Fruit fly (Drosophila melanogaster) whole organism, adult: ENCODE data around the gene r2d2.

Experiments
- CG11617 ChIP-seq: fragments of 200-800 bp; sonication (Bioruptor generic); optimal IDR thresholded peaks from 2 replicates; lab custom pipeline; 2017; ENCODE audit warnings: mild to moderate bottlenecking, missing biosample characterization, missing genetic modification reagents, missing genetic modification characterization
- CG14711 ChIP-seq: fragments of 200-800 bp; sonication (Bioruptor generic); optimal IDR thresholded peaks from 2 replicates; lab custom pipeline; 2018; ENCODE audit warnings: missing biosample characterization, mild to moderate bottlenecking, missing genetic modification characterization, moderate library complexity
- CG33017 ChIP-seq: fragments of 200-800 bp; sonication (Bioruptor generic); optimal IDR thresholded peaks from 2 replicates; lab custom pipeline; 2018; ENCODE audit warnings: missing biosample characterization, mild to moderate bottlenecking, missing genetic modification characterization, moderate library complexity
- CG5204 ChIP-seq: fragments of 200-800 bp; sonication (Bioruptor generic); optimal IDR thresholded peaks from 2 replicates; lab custom pipeline; 2016; ENCODE audit warnings: missing biosample characterization, missing genetic modification characterization
- CG7045 ChIP-seq: fragments of 200-800 bp; sonication (Bioruptor generic); optimal IDR thresholded peaks from 2 replicates; lab custom pipeline; 2017; ENCODE audit warnings: missing biosample characterization, mild to moderate bottlenecking, missing genetic modification characterization
- CG7101 ChIP-seq: fragments of 200-800 bp; sonication (Bioruptor generic); optimal IDR thresholded peaks from 2 replicates; lab custom pipeline; 2018; ENCODE audit warnings: missing biosample characterization, mild to moderate bottlenecking, missing genetic modification characterization, moderate library complexity
- Clk ChIP-seq: fragments of 200-800 bp; sonication (Bioruptor generic); optimal IDR thresholded peaks from 2 replicates; lab custom pipeline; 2017; ENCODE audit warnings: missing biosample characterization, missing genetic modification characterization
- Crg-1 ChIP-seq: fragments of 200-800 bp; sonication (Bioruptor generic); optimal IDR thresholded peaks from 2 replicates; lab custom pipeline; 2016; ENCODE audit warnings: missing biosample characterization, missing genetic modification characterization
- cic ChIP-seq: fragments of 200-800 bp; sonication (Bioruptor generic); optimal IDR thresholded peaks from 2 replicates; lab custom pipeline; 2017; ENCODE audit warnings: missing biosample characterization, mild to moderate bottlenecking, missing genetic modification characterization, moderate library complexity
- cnc ChIP-seq, 2 experiments: fragments of >200 bp; optimal IDR thresholded peaks; 2 replicates each; lab custom pipeline; 2017
- ovo ChIP-seq: fragments of 200-800 bp; sonication (Bioruptor generic); optimal IDR thresholded peaks from 2 replicates; lab custom pipeline; 2016; ENCODE audit warnings: missing biosample characterization, missing genetic modification characterization
- pad ChIP-seq: fragments of 200-800 bp; sonication (Bioruptor generic); optimal IDR thresholded peaks from 3 replicates; lab custom pipeline; 2017; ENCODE audit warnings: missing biosample characterization, missing genetic modification characterization, mild to moderate bottlenecking, moderate library complexity, missing genetic modification reagents
- tj ChIP-seq: fragments of 200-800 bp; sonication (Bioruptor generic); optimal IDR thresholded peaks from 3 replicates; lab custom pipeline; 2017; ENCODE audit warnings: missing biosample characterization, mild to moderate bottlenecking, missing genetic modification characterization, moderate library complexity
- toe ChIP-seq: fragments of 200-800 bp; sonication (Bioruptor generic); optimal IDR thresholded peaks from 2 replicates; lab custom pipeline; 2016; ENCODE audit warnings: missing biosample characterization, missing genetic modification characterization

dm6 chr2L:7813357-7813756, 13.4 kb downstream of the r2d2 start:
- TF ChIP-seq Clk (GFP tag; lab: Kevin White, UChicago) (no peak), CG7101 (no peak), CG5204 (no peak), CG11617 (GFP tag; lab: Kevin White, UChicago) (no peak), CG14711 (tag; lab: Kevin White, UChicago) (no peak), toe (no peak), Crg-1 (no peak), pad (GFP tag; lab: Kevin White, UChicago) (no peak), cnc (optimal IDR thresholded peaks at IDR 0.05; lab: Kevin White, UChicago) (no peak), CG7045 (GFP tag; lab: Kevin White, UChicago) (no peak), ovo (GFP tag; lab: Kevin White, UChicago) (no peak), cic (GFP tag; lab: Kevin White, UChicago) (peak; percentile 3), CG33017 (tag; lab: Kevin White, UChicago) (no peak), tj (no peak)
